Worm (Caenorhabditis elegans) whole organism, late embryonic: ENCODE data around the gene K09B11.4.

Source experiments
- ceh-18 ChIP-seq: sonication (generic microtip); optimal IDR thresholded peaks from 2 replicates; lab custom pipeline; 2016; ENCODE audit warnings: missing genetic modification characterization, missing compliant biosample characterization
- ceh-19 ChIP-seq: fragments of 200-800 bp; sonication (Bioruptor generic); optimal IDR thresholded peaks from 2 replicates; lab custom pipeline; 2018; ENCODE audit warnings: mild to moderate bottlenecking, missing genetic modification characterization, missing compliant biosample characterization
- ceh-24 ChIP-seq: sonication (generic microtip); optimal IDR thresholded peaks from 2 replicates; lab custom pipeline; 2016; ENCODE audit warnings: mild to moderate bottlenecking, missing genetic modification characterization, missing compliant biosample characterization
- dmd-4 ChIP-seq: sonication (generic microtip); optimal IDR thresholded peaks from 2 replicates; lab custom pipeline; 2016; ENCODE audit warnings: borderline replicate concordance, missing genetic modification characterization, missing compliant biosample characterization
- eyg-1 ChIP-seq: sonication (generic microtip); optimal IDR thresholded peaks from 2 replicates; lab custom pipeline; 2016; ENCODE audit warnings: missing genotype, missing genetic modification characterization, missing compliant biosample characterization
- fkh-10 ChIP-seq: fragments of 150-350 bp; optimal IDR thresholded peaks from 2 replicates; lab custom pipeline; 2014; ENCODE audit warnings: missing biosample characterization, missing genetic modification reagents, missing genetic modification characterization
- lin-11 ChIP-seq: fragments of 200-800 bp; sonication (Bioruptor generic); optimal IDR thresholded peaks from 2 replicates; lab custom pipeline; 2018; ENCODE audit warnings: mild to moderate bottlenecking, missing genetic modification characterization, missing compliant biosample characterization
- sdc-2 ChIP-seq: sonication (generic microtip); optimal IDR thresholded peaks from 2 replicates; lab custom pipeline; 2016; ENCODE audit warnings: missing genotype, missing genetic modification characterization, missing compliant biosample characterization
- tbx-7 ChIP-seq: sonication (generic microtip); optimal IDR thresholded peaks from 2 replicates; lab custom pipeline; 2016; ENCODE audit warnings: missing genotype, missing genetic modification characterization, missing compliant biosample characterization
- unc-3 ChIP-seq, 2 experiments: fragments of 200-800 bp in 1 of 2; sonication (Bioruptor generic) in 1 of 2; sonication (generic microtip) in 1 of 2; conservative IDR thresholded peaks in 1 of 2; optimal IDR thresholded peaks in 1 of 2; 2 replicates each; pipeline versions ENCODE4 v1.3.6 to Lab custom; 2016 to 2022; ENCODE audit warnings: missing compliant biosample characterization in 2 of 2, missing genetic modification characterization in 2 of 2, missing genetic modification reagents in 1 of 2
- unc-42 ChIP-seq: sonication (generic microtip); optimal IDR thresholded peaks from 2 replicates; lab custom pipeline; 2016; ENCODE audit warnings: missing genotype, missing genetic modification characterization, missing compliant biosample characterization

DNA sequence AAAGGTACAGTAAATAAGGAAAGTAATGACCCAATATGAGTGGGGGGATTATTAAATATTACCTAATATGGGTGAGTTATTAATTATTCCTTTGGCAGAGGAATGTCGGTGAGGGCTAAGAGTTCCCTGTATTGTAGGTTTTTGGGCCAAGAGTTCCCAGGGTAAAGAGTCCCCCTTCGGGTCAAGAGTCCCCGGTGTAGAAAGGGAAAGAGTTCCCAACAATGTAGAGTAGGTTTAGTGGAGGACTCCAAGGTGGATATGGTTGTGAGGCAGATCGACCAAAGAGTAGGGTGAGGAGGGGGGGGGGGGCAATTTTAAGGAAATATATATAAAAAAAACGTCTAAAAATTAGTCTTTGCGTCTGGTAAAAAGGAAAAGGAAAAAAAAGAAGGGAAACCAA lies 27.6 kb downstream of the K09B11.4 start:
- TF ChIP-seq unc-3 (GFP tag; conservative IDR thresholded peaks at IDR 0.05; lab: Robert Waterston, UW) (no peak), unc-3 (tag; optimal IDR thresholded peaks at IDR 0.05; lab: Kevin White, UChicago) (no peak), ceh-19 (no peak), ceh-24 (tag; lab: Kevin White, UChicago) (no peak), fkh-10 (GFP tag; lab: Kevin White, UChicago) (no peak), unc-42 (tag; lab: Kevin White, UChicago) (no peak), lin-11 (no peak), ceh-18 (tag; lab: Kevin White, UChicago) (no peak), sdc-2 (no peak), dmd-4 (tag; lab: Kevin White, UChicago) (no peak), tbx-7 (tag; lab: Kevin White, UChicago) (no peak), eyg-1 (tag; lab: Kevin White, UChicago) (no peak)
